Worm (Caenorhabditis elegans) whole organism, late embryonic: ENCODE data around the gene pam-1.

Experiments
- C08G9.2 ChIP-seq: sonication (generic microtip); optimal IDR thresholded peaks from 2 replicates; lab custom pipeline; 2016; ENCODE audit warnings: mild to moderate bottlenecking, missing genetic modification characterization, moderate library complexity, missing compliant biosample characterization
- C38D4.7 ChIP-seq: fragments of 200-800 bp; sonication (Bioruptor generic); optimal IDR thresholded peaks from 2 replicates; lab custom pipeline; 2018; ENCODE audit warnings: mild to moderate bottlenecking, missing genetic modification characterization, moderate library complexity, missing compliant biosample characterization
- F13H6.1 ChIP-seq: sonication (generic microtip); optimal IDR thresholded peaks from 2 replicates; lab custom pipeline; 2016; ENCODE audit warnings: missing genetic modification characterization, missing compliant biosample characterization
- T23F11.4 ChIP-seq: fragments of 200-800 bp; sonication (Bioruptor generic); optimal IDR thresholded peaks from 2 replicates; lab custom pipeline; 2018; ENCODE audit warnings: mild to moderate bottlenecking, missing genetic modification characterization, missing compliant biosample characterization
- ahr-1 ChIP-seq: sonication (generic microtip); optimal IDR thresholded peaks from 2 replicates; lab custom pipeline; 2016; ENCODE audit warnings: missing genetic modification characterization, missing compliant biosample characterization
- ama-1 ChIP-seq: fragments of 150-350 bp; optimal IDR thresholded peaks from 2 replicates; lab custom pipeline; 2014
- ceh-14 ChIP-seq: sonication (generic microtip); optimal IDR thresholded peaks from 2 replicates; lab custom pipeline; 2016; ENCODE audit warnings: missing genotype, missing genetic modification characterization, missing compliant biosample characterization
- ceh-19 ChIP-seq: fragments of 200-800 bp; sonication (Bioruptor generic); optimal IDR thresholded peaks from 2 replicates; lab custom pipeline; 2018; ENCODE audit warnings: mild to moderate bottlenecking, missing genetic modification characterization, missing compliant biosample characterization
- ceh-2 ChIP-seq: sonication (generic microtip); optimal IDR thresholded peaks from 2 replicates; lab custom pipeline; 2016; ENCODE audit warnings: missing genotype, missing genetic modification characterization, missing compliant biosample characterization
- ceh-22 ChIP-seq: sonication (generic microtip); optimal IDR thresholded peaks from 2 replicates; lab custom pipeline; 2017; ENCODE audit warnings: missing biosample characterization, missing genetic modification characterization
- ceh-31 ChIP-seq: sonication (generic microtip); optimal IDR thresholded peaks from 2 replicates; lab custom pipeline; 2016; ENCODE audit warnings: missing genetic modification characterization, missing compliant biosample characterization
- ceh-34 ChIP-seq: sonication (generic microtip); optimal IDR thresholded peaks from 2 replicates; lab custom pipeline; 2016; ENCODE audit warnings: mild to moderate bottlenecking, missing genetic modification characterization, missing compliant biosample characterization
- ceh-45 ChIP-seq: fragments of 200-800 bp; sonication (Bioruptor generic); IDR thresholded peaks from 2 replicates; pipeline ENCODE4 v1.3.6; 2022; ENCODE audit warnings: missing genetic modification reagents, missing genetic modification characterization, missing compliant biosample characterization
- ceh-48 ChIP-seq: sonication (generic microtip); optimal IDR thresholded peaks from 2 replicates; lab custom pipeline; 2016; ENCODE audit warnings: missing genetic modification characterization, inconsistent platforms, missing compliant biosample characterization
- ceh-6 ChIP-seq: fragments of 200-800 bp; sonication (Bioruptor generic); optimal IDR thresholded peaks from 2 replicates; lab custom pipeline; 2018; ENCODE audit warnings: mild to moderate bottlenecking, missing genetic modification characterization, missing compliant biosample characterization
- ceh-9 ChIP-seq: sonication (generic microtip); optimal IDR thresholded peaks from 2 replicates; lab custom pipeline; 2016; ENCODE audit warnings: mild to moderate bottlenecking, missing genetic modification characterization, inconsistent platforms, missing compliant biosample characterization
- che-1 ChIP-seq: sonication (generic microtip); optimal IDR thresholded peaks from 2 replicates; lab custom pipeline; 2016; ENCODE audit warnings: mild to moderate bottlenecking, missing genetic modification characterization, missing compliant biosample characterization
- dve-1 ChIP-seq: sonication (generic microtip); optimal IDR thresholded peaks from 2 replicates; lab custom pipeline; 2017; ENCODE audit warnings: antibody characterized with exemption, mild to moderate bottlenecking, missing genetic modification characterization, missing compliant biosample characterization
- fax-1 ChIP-seq: sonication (generic microtip); optimal IDR thresholded peaks from 2 replicates; lab custom pipeline; 2016; ENCODE audit warnings: missing genotype, missing genetic modification characterization, missing compliant biosample characterization
- fkh-10 ChIP-seq: fragments of 150-350 bp; optimal IDR thresholded peaks from 2 replicates; lab custom pipeline; 2014; ENCODE audit warnings: missing biosample characterization, missing genetic modification reagents, missing genetic modification characterization
- gmeb-2 ChIP-seq: sonication (generic microtip); optimal IDR thresholded peaks from 2 replicates; lab custom pipeline; 2016; ENCODE audit warnings: missing genetic modification characterization, inconsistent platforms, missing compliant biosample characterization
- hlh-13 ChIP-seq: fragments of 200-800 bp; sonication (Bioruptor generic); optimal IDR thresholded peaks from 2 replicates; lab custom pipeline; 2018; ENCODE audit warnings: mild to moderate bottlenecking, missing genetic modification characterization, missing compliant biosample characterization
- hlh-15 ChIP-seq: sonication (generic microtip); optimal IDR thresholded peaks from 2 replicates; lab custom pipeline; 2016; ENCODE audit warnings: missing genetic modification characterization, missing compliant biosample characterization
- hlh-30 ChIP-seq: sonication (generic microtip); optimal IDR thresholded peaks from 2 replicates; lab custom pipeline; 2017; ENCODE audit warnings: antibody characterized with exemption, missing genetic modification characterization, missing compliant biosample characterization; ENCODE audit not compliant: insufficient read depth
- hlh-6 ChIP-seq: sonication (generic microtip); optimal IDR thresholded peaks from 2 replicates; lab custom pipeline; 2016; ENCODE audit warnings: missing genotype, missing genetic modification characterization, missing compliant biosample characterization
- hlh-8 ChIP-seq: sonication (generic microtip); optimal IDR thresholded peaks from 2 replicates; lab custom pipeline; 2016; ENCODE audit warnings: missing genotype, missing genetic modification characterization, missing compliant biosample characterization
- lim-6 ChIP-seq: sonication (generic microtip); optimal IDR thresholded peaks from 2 replicates; lab custom pipeline; 2016; ENCODE audit warnings: missing genetic modification characterization, missing compliant biosample characterization
- madf-2 ChIP-seq: sonication (generic microtip); optimal IDR thresholded peaks from 2 replicates; lab custom pipeline; 2017; ENCODE audit warnings: missing genetic modification characterization, missing compliant biosample characterization
- mec-3 ChIP-seq: sonication (generic microtip); optimal IDR thresholded peaks from 2 replicates; lab custom pipeline; 2016; ENCODE audit warnings: borderline replicate concordance, missing genetic modification characterization, missing compliant biosample characterization
- nfya-1 ChIP-seq: sonication (generic microtip); optimal IDR thresholded peaks from 2 replicates; lab custom pipeline; 2017; ENCODE audit warnings: missing genetic modification characterization, mild to moderate bottlenecking, missing compliant biosample characterization, antibody characterized with exemption, moderate library complexity
- pag-3 ChIP-seq: sonication (generic microtip); optimal IDR thresholded peaks from 2 replicates; lab custom pipeline; 2016; ENCODE audit warnings: missing compliant biosample characterization, missing genetic modification characterization, borderline replicate concordance
- pat-9 ChIP-seq: fragments of 200-800 bp; sonication (Bioruptor generic); optimal IDR thresholded peaks from 2 replicates; lab custom pipeline; 2018; ENCODE audit warnings: mild to moderate bottlenecking, missing genetic modification characterization, moderate library complexity, missing compliant biosample characterization
- pax-1 ChIP-seq: fragments of 150-350 bp; optimal IDR thresholded peaks from 2 replicates; lab custom pipeline; 2014; ENCODE audit warnings: missing biosample characterization, missing genetic modification characterization
- pros-1 ChIP-seq: fragments of 150-350 bp; optimal IDR thresholded peaks from 2 replicates; lab custom pipeline; 2014; ENCODE audit warnings: missing biosample characterization, missing genetic modification reagents, missing genetic modification characterization
- sdc-2 ChIP-seq: sonication (generic microtip); optimal IDR thresholded peaks from 2 replicates; lab custom pipeline; 2016; ENCODE audit warnings: missing genotype, missing genetic modification characterization, missing compliant biosample characterization
- sox-4 ChIP-seq: sonication (generic microtip); optimal IDR thresholded peaks from 2 replicates; lab custom pipeline; 2017; ENCODE audit warnings: mild to moderate bottlenecking, missing genetic modification characterization, inconsistent platforms, missing compliant biosample characterization
- syd-9 ChIP-seq: sonication (generic microtip); optimal IDR thresholded peaks from 2 replicates; lab custom pipeline; 2016; ENCODE audit warnings: mild to moderate bottlenecking, missing genetic modification characterization, moderate library complexity, missing compliant biosample characterization
- tbx-2 ChIP-seq: sonication (generic microtip); optimal IDR thresholded peaks from 2 replicates; lab custom pipeline; 2016; ENCODE audit warnings: missing genetic modification characterization, missing compliant biosample characterization
- tbx-7 ChIP-seq: sonication (generic microtip); optimal IDR thresholded peaks from 2 replicates; lab custom pipeline; 2016; ENCODE audit warnings: missing genotype, missing genetic modification characterization, missing compliant biosample characterization
- ttx-3 ChIP-seq: sonication (generic microtip); optimal IDR thresholded peaks from 2 replicates; lab custom pipeline; 2016; ENCODE audit warnings: missing genetic modification reagents, missing genetic modification characterization, missing compliant biosample characterization
- unc-3 ChIP-seq, 2 experiments: fragments of 200-800 bp in 1 of 2; sonication (Bioruptor generic) in 1 of 2; sonication (generic microtip) in 1 of 2; conservative IDR thresholded peaks in 1 of 2; optimal IDR thresholded peaks in 1 of 2; 2 replicates each; pipeline versions ENCODE4 v1.3.6 to Lab custom; 2016 to 2022; ENCODE audit warnings: missing compliant biosample characterization in 2 of 2, missing genetic modification characterization in 2 of 2, missing genetic modification reagents in 1 of 2
- unc-42 ChIP-seq: sonication (generic microtip); optimal IDR thresholded peaks from 2 replicates; lab custom pipeline; 2016; ENCODE audit warnings: missing genotype, missing genetic modification characterization, missing compliant biosample characterization
- unc-55 ChIP-seq: sonication (generic microtip); optimal IDR thresholded peaks from 2 replicates; lab custom pipeline; 2017; ENCODE audit warnings: missing biosample characterization, missing genetic modification reagents, missing genetic modification characterization
- zip-5 ChIP-seq: sonication (generic microtip); optimal IDR thresholded peaks from 2 replicates; lab custom pipeline; 2016; ENCODE audit warnings: missing genetic modification characterization, missing compliant biosample characterization

The pam-1 gene

DNA sequence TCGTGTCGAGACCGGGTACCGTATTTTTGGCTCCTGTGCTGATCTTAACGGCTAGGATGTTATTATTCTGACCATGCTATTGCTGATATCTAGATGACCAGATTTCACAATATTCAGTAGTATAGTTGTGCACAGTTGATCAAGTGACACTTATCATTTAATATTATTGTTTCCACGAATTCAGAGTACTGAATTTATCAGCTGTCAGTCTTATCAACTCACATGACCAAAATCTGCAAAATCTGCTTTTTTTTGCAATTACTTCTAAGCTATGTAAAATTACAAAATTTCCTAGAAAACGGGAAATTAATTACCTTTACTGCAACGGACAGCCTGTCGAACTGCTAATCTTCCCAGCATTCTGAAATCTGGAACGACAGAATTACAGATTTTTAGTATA lies at the start of gene pam-1:
TSS of gene pam-1 (minus strand) at position 368 of the 400 bp plus-strand sequence.
- TF ChIP-seq pat-9 (tag; lab: Kevin White, UChicago) (no peak), ceh-2 (tag; lab: Kevin White, UChicago) (no peak), ceh-19 (GFP tag; lab: Kevin White, UChicago) (no peak), gmeb-2 (tag; lab: Kevin White, UChicago) (no peak), fkh-10 (no peak), T23F11.4 (no peak), lim-6 (tag; lab: Kevin White, UChicago) (no peak), hlh-13 (GFP tag; lab: Kevin White, UChicago) (no peak), pax-1 (tag; lab: Kevin White, UChicago) (no peak), hlh-30 (tag; lab: Kevin White, UChicago) (no peak), tbx-7 (tag; lab: Kevin White, UChicago) (no peak), ceh-22 (tag; lab: Kevin White, UChicago) (no peak), ceh-9 (tag; lab: Kevin White, UChicago) (no peak), ahr-1 (tag; lab: Kevin White, UChicago) (no peak)
- TF ChIP-seq, all 69 proteins: peak for 0

DNA sequence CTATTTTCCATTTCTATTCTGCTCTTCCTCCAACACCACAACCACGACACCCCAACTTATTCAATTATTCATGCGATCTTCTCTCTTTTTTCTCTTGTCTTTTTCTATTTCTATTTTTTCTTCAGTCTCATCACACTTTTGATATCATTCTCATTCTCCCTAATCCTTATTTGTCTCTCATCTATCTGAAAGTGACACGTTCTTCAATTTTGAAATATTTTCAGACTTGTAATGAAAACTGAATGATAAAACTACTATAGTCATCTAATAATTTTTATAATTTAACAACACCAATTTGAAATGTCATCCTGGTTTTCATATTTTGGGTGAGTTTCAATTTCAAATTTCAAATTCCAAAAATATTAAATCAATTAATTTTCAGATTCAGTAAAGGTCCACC lies 38.0 kb upstream of the pam-1 start, which contains the start of gene cla-1:
TSS of gene cla-1 (plus strand) at position 301 of the 400 bp plus-strand sequence.
- peak; percentile 44 for TF ChIP-seq unc-42 (tag; lab: Kevin White, UChicago)
- no peak for TF ChIP-seq ahr-1 (tag; lab: Kevin White, UChicago)

DNA sequence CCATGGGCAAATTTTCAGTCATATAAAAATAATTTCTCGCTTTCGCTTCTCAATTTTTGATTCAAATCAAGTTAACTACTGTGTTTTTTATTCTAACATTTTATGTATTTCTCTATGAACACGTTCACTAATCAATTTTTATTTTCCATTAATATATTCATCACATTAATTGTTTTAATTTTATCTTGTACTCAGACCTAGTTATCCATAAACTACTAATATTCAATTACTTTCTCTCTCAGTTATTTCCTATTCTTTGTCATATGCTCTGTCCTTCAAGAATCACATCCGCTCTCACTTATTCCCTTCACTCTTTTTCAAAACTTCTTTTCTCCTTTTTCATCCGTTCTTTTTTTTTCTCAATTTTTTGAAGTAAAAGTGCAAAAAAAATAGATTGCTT lies 36.4 kb upstream of the pam-1 start:
- TF ChIP-seq unc-42 (tag; lab: Kevin White, UChicago) (peak; percentile 18), sox-4 (tag; lab: Kevin White, UChicago) (no peak)

DNA sequence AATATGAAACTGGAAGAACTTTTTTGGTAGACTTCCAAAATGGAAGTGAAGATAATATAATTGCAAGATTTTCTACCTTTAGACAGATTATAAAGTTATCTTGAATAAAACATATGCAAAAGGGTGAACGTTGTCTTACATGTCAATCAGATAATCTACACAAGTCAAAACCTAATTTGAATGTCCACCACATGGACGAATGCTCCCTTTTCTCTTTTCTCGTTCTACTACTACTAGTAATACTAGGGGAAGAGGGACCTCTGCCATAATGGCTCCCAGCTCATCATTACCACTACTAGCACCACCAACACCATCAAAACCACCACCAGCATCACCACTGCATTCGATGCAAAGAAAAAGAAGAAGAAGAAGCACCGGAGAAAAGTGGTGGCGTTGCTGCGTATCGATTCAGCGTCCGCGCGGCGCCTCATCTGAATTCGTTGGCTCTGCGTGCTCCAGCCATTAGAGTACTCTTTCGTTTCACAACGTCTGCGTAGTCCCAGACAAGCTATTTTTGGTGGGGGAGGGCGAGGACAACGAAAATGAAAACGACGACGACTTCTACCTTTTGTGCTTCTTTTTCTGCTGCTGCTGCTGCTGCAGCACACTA lies 34.8 kb upstream of the pam-1 start:
- no peak for TF ChIP-seq hlh-8
- no peak for TF ChIP-seq madf-2 (tag; lab: Kevin White, UChicago)
- no peak for TF ChIP-seq pat-9 (tag; lab: Kevin White, UChicago)
- TF ChIP-seq unc-55 (GFP tag; lab: Kevin White, UChicago): no peak
- peak; percentile 88 for TF ChIP-seq unc-42 (tag; lab: Kevin White, UChicago)
- peak; percentile 54 for TF ChIP-seq ceh-31 (tag; lab: Kevin White, UChicago)
- no peak for TF ChIP-seq zip-5 (tag; lab: Kevin White, UChicago)
- peak; percentile 76 for TF ChIP-seq ceh-48 (tag; lab: Kevin White, UChicago)
- TF ChIP-seq sdc-2 (tag; lab: Kevin White, UChicago): no peak
- TF ChIP-seq mec-3 (tag; lab: Kevin White, UChicago): no peak
- TF ChIP-seq tbx-2 (tag; lab: Kevin White, UChicago): no peak
- no peak for TF ChIP-seq fax-1 (tag; lab: Kevin White, UChicago)
- no peak for TF ChIP-seq syd-9 (tag; lab: Kevin White, UChicago)
- no peak for TF ChIP-seq dve-1 (tag; lab: Kevin White, UChicago)
- TF ChIP-seq ceh-6 (GFP tag; lab: Kevin White, UChicago): no peak
- TF ChIP-seq nfya-1: peak; percentile 30
- no peak for TF ChIP-seq gmeb-2 (tag; lab: Kevin White, UChicago)
- TF ChIP-seq unc-3 (GFP tag; conservative IDR thresholded peaks at IDR 0.05; lab: Robert Waterston, UW): no peak
- no peak for TF ChIP-seq unc-3 (tag; optimal IDR thresholded peaks at IDR 0.05; lab: Kevin White, UChicago)
- no peak for TF ChIP-seq hlh-15 (tag; lab: Kevin White, UChicago)
- TF ChIP-seq T23F11.4: no peak
- TF ChIP-seq pag-3 (tag; lab: Kevin White, UChicago): no peak
- no peak for TF ChIP-seq ceh-45 (GFP tag; lab: Robert Waterston, UW)
- TF ChIP-seq ceh-14: peak; percentile 25
- TF ChIP-seq pros-1 (tag; lab: Kevin White, UChicago): no peak
- TF ChIP-seq ttx-3 (tag; lab: Kevin White, UChicago): no peak
- TF ChIP-seq ama-1 (lab: Kevin White, UChicago): no peak
- no peak for TF ChIP-seq C08G9.2 (tag; lab: Kevin White, UChicago)
- TF ChIP-seq hlh-6 (tag; lab: Kevin White, UChicago): no peak
- no peak for TF ChIP-seq che-1 (tag; lab: Kevin White, UChicago)
- no peak for TF ChIP-seq F13H6.1 (tag; lab: Kevin White, UChicago)
- no peak for TF ChIP-seq C38D4.7 (GFP tag; lab: Kevin White, UChicago)
- no peak for TF ChIP-seq ceh-34 (tag; lab: Kevin White, UChicago)
- TF ChIP-seq ahr-1 (tag; lab: Kevin White, UChicago): no peak
